In genomic region chrV:13468190-13468765, ce11 we compare ENCODE assay signal across 2 worm cellular contexts.
TF ChIP-seq lines count a peak whose summit lies in the region.

TSS of gene F25H9.6 (minus strand) at chrV:13468361.
TSS of gene F25H9.7 (plus strand) at chrV:13468376.

TF ChIP-seq in whole organism, L1 larva, 84 proteins besides CTCF, POLR2A, EP300 and RAD21 (continued from another document):
- TF ChIP-seq lin-13 (GFP tag; optimal IDR thresholded peaks at IDR 0.05; lab: Kevin White, UChicago) (peak; percentile 85), zip-4 (GFP tag; optimal IDR thresholded peaks at IDR 0.05; lab: Kevin White, UChicago) (peak; percentile 71), sox-4 (tag; optimal IDR thresholded peaks at IDR 0.05; lab: Kevin White, UChicago) (peak; percentile 97), alr-1 (tag; optimal IDR thresholded peaks at IDR 0.05; lab: Kevin White, UChicago; ENCODE audit: borderline replicate concordance) (no peak), C04F5.9 (tag; optimal IDR thresholded peaks at IDR 0.05; lab: Kevin White, UChicago) (peak; percentile 93), ceh-63 (GFP tag; optimal IDR thresholded peaks at IDR 0.05; lab: Kevin White, UChicago) (peak; percentile 94), ztf-4 (tag; optimal IDR thresholded peaks at IDR 0.05; lab: Kevin White, UChicago) (peak; percentile 34), mab-9 (GFP tag; IDR thresholded peaks at IDR 0.05; lab: Robert Waterston, UW) (peak; percentile 94), irx-1 (tag; optimal IDR thresholded peaks at IDR 0.05; lab: Kevin White, UChicago) (peak; percentile 97), lsy-2 (tag; optimal IDR thresholded peaks at IDR 0.05; lab: Kevin White, UChicago) (peak; percentile 79 to 87), mep-1 (tag; optimal IDR thresholded peaks at IDR 0.05; lab: Kevin White, UChicago) (peak; percentile 89), pax-3 (tag; optimal IDR thresholded peaks at IDR 0.05; lab: Kevin White, UChicago) (peak; percentile 100), dsc-1 (tag; optimal IDR thresholded peaks at IDR 0.05; lab: Kevin White, UChicago) (peak; percentile 97), jun-1 (tag; optimal IDR thresholded peaks at IDR 0.05; lab: Kevin White, UChicago) (peak; percentile 69), fkh-4 (tag; optimal IDR thresholded peaks at IDR 0.05; lab: Kevin White, UChicago; ENCODE audit: borderline replicate concordance) (peak; percentile 100), snpc-4 (tag; optimal IDR thresholded peaks at IDR 0.05; lab: Kevin White, UChicago) (peak; percentile 75), dpl-1 (GFP tag; optimal IDR thresholded peaks at IDR 0.05; lab: Kevin White, UChicago) (peak; percentile 70 to 85 (median 79)), sptf-1 (tag; optimal IDR thresholded peaks at IDR 0.05; lab: Kevin White, UChicago) (no peak), unc-86 (tag; optimal IDR thresholded peaks at IDR 0.05; lab: Kevin White, UChicago) (peak; percentile 88), nhr-28 (tag; optimal IDR thresholded peaks at IDR 0.05; lab: Kevin White, UChicago) (no peak), ets-5 (GFP tag; IDR thresholded peaks at IDR 0.05; lab: Robert Waterston, UW) (no peak), efl-1 (optimal IDR thresholded peaks at IDR 0.05; lab: Kevin White, UChicago) (peak; percentile 80 to 83), efl-1 (GFP tag; optimal IDR thresholded peaks at IDR 0.05 in 1 of 2; lab: Kevin White, UChicago) (peak; percentile 77 to 97), fkh-8 (tag; optimal IDR thresholded peaks at IDR 0.05; lab: Kevin White, UChicago) (peak; percentile 96)

TF ChIP-seq in whole organism, young adult, 124 proteins besides CTCF, POLR2A, EP300 and RAD21 (continued from another document):
- TF ChIP-seq madf-6 (GFP tag; IDR thresholded peaks at IDR 0.05; lab: Robert Waterston, UW), result peak; percentile 79
- TF ChIP-seq F23B12.7 (tag; optimal IDR thresholded peaks at IDR 0.05; lab: Kevin White, UChicago; ENCODE audit: insufficient read depth), result peak; percentile 16
- peak; percentile 11 for TF ChIP-seq B0261.1 (tag; optimal IDR thresholded peaks at IDR 0.05; lab: Kevin White, UChicago)
- no peak for TF ChIP-seq tbx-9 (tag; optimal IDR thresholded peaks at IDR 0.05; lab: Kevin White, UChicago; ENCODE audit: borderline replicate concordance)
- no peak for TF ChIP-seq hlh-12 (tag; optimal IDR thresholded peaks at IDR 0.05; lab: Kevin White, UChicago)
- peak; percentile 22 for TF ChIP-seq F10E7.11 (tag; optimal IDR thresholded peaks at IDR 0.05; lab: Kevin White, UChicago)
- TF ChIP-seq T26A5.8 (tag; optimal IDR thresholded peaks at IDR 0.05; lab: Kevin White, UChicago), result no peak
- no peak for TF ChIP-seq sptf-2 (GFP tag; optimal IDR thresholded peaks at IDR 0.05; lab: Kevin White, UChicago)
- peak; percentile 91; the same call in 1 of the 2 replicates for TF ChIP-seq bed-2 (GFP tag; IDR thresholded peaks at IDR 0.05; lab: Robert Waterston, UW)
- peak; percentile 86 for TF ChIP-seq him-1 (tag; optimal IDR thresholded peaks at IDR 0.05; lab: Kevin White, UChicago)
- TF ChIP-seq madf-8 (GFP tag; conservative IDR thresholded peaks at IDR 0.05; lab: Robert Waterston, UW), result peak; percentile 63
- no peak for TF ChIP-seq ztf-26 (tag; optimal IDR thresholded peaks at IDR 0.05; lab: Kevin White, UChicago)
- no peak for TF ChIP-seq mxl-1 (tag; optimal IDR thresholded peaks at IDR 0.05; lab: Kevin White, UChicago)
- peak; percentile 24; the same call in 1 of the 2 replicates for TF ChIP-seq C17E4.6 (GFP tag; IDR thresholded peaks at IDR 0.05; lab: Robert Waterston, UW)
- TF ChIP-seq Y79H2A.3 (GFP tag; conservative IDR thresholded peaks at IDR 0.05; lab: Robert Waterston, UW), result no peak
- peak; percentile 82 for TF ChIP-seq mcd-1 (GFP tag; IDR thresholded peaks at IDR 0.05; lab: Robert Waterston, UW)
- TF ChIP-seq ceh-91 (GFP tag; IDR thresholded peaks at IDR 0.05; lab: Robert Waterston, UW), result peak; percentile 51; the same call in 1 of the 2 replicates
- no peak for TF ChIP-seq mel-28 (tag; optimal IDR thresholded peaks at IDR 0.05; lab: Kevin White, UChicago; ENCODE audit: borderline replicate concordance)
- no peak for TF ChIP-seq F37B4.10 (GFP tag; IDR thresholded peaks at IDR 0.05; lab: Robert Waterston, UW)
- peak; percentile 44 for TF ChIP-seq xnd-1 (tag; optimal IDR thresholded peaks at IDR 0.05; lab: Kevin White, UChicago)
- peak; percentile 66 for TF ChIP-seq attf-6 (GFP tag; IDR thresholded peaks at IDR 0.05; lab: Robert Waterston, UW)
- peak; percentile 83 for TF ChIP-seq chd-7 (tag; optimal IDR thresholded peaks at IDR 0.05; lab: Kevin White, UChicago)
